Fruit fly (Drosophila melanogaster): Measurements from ENCODE around the gene trh.

dm6 chr3L:357681-358080 lies 34.8 kb downstream of the trh start, which contains the start of gene Roc1b:
- TF ChIP-seq woc (GFP tag; optimal IDR thresholded peaks at IDR 0.05) (no peak), sage (GFP tag; optimal IDR thresholded peaks at IDR 0.05) (no peak), dmrt93B (GFP tag; optimal IDR thresholded peaks at IDR 0.05) (no peak), Dfd (GFP tag; optimal IDR thresholded peaks at IDR 0.05) (no peak), sv (GFP tag; optimal IDR thresholded peaks at IDR 0.05) (no peak), dl (GFP tag; optimal IDR thresholded peaks at IDR 0.05; ENCODE audit: insufficient read depth in 1 of 2, partially characterized antibody in 2 of 2) (no peak), ey (GFP tag; optimal IDR thresholded peaks at IDR 0.05) (no peak), CrebA (GFP tag; optimal IDR thresholded peaks at IDR 0.05; ENCODE audit: borderline replicate concordance) (no peak), jim (GFP tag; optimal IDR thresholded peaks at IDR 0.05) (no peak), Dif (GFP tag; optimal IDR thresholded peaks at IDR 0.05; ENCODE audit: partially characterized antibody) (no peak), CG9705 (GFP tag; optimal IDR thresholded peaks at IDR 0.05) (no peak)

Measured in whole organism, wandering third instar larva.